Worm (Caenorhabditis elegans) whole organism, L3 larva: ENCODE results near the gene piit-1.

Experiments used
- R02D3.7 ChIP-seq: fragments of 150-350 bp; optimal IDR thresholded peaks from 2 replicates; lab custom pipeline; 2014; ENCODE audit warnings: missing biosample characterization, missing genetic modification characterization
- ZK546.5 ChIP-seq: sonication (generic microtip); optimal IDR thresholded peaks from 2 replicates; lab custom pipeline; 2017; ENCODE audit warnings: missing biosample characterization, missing genetic modification characterization
- aly-2 ChIP-seq: fragments of 150-350 bp; optimal IDR thresholded peaks from 2 replicates; lab custom pipeline; 2014; ENCODE audit warnings: missing biosample characterization, missing genetic modification characterization
- ama-1 ChIP-seq: fragments of 150-350 bp; optimal IDR thresholded peaks from 2 replicates; lab custom pipeline; 2018
- ceh-16 ChIP-seq: sonication (generic microtip); optimal IDR thresholded peaks from 2 replicates; lab custom pipeline; 2017; ENCODE audit warnings: missing biosample characterization, missing genetic modification characterization
- ceh-28 ChIP-seq: fragments of 150-350 bp; optimal IDR thresholded peaks from 2 replicates; lab custom pipeline; 2014; ENCODE audit warnings: missing biosample characterization, missing genetic modification reagents, missing genetic modification characterization
- ceh-82 ChIP-seq: fragments of 150-350 bp; optimal IDR thresholded peaks from 2 replicates; lab custom pipeline; 2014; ENCODE audit warnings: missing biosample characterization, missing genetic modification characterization
- ceh-9 ChIP-seq: sonication (generic microtip); optimal IDR thresholded peaks from 2 replicates; lab custom pipeline; 2018; ENCODE audit warnings: missing biosample characterization, missing genetic modification characterization
- daf-12 ChIP-seq: fragments of 150-350 bp; optimal IDR thresholded peaks from 2 replicates; lab custom pipeline; 2014; ENCODE audit warnings: missing biosample characterization, missing genetic modification reagents, missing genetic modification characterization
- egl-27 ChIP-seq: sonication (generic microtip); optimal IDR thresholded peaks from 4 replicates; lab custom pipeline; 2017; ENCODE audit warnings: missing biosample characterization, missing genetic modification reagents, missing genetic modification characterization
- egl-5 ChIP-seq: fragments of 150-350 bp; optimal IDR thresholded peaks from 2 replicates; lab custom pipeline; 2017; ENCODE audit warnings: missing biosample characterization, missing genetic modification reagents, missing genetic modification characterization, inconsistent platforms
- elt-1 ChIP-seq: fragments of 150-350 bp; optimal IDR thresholded peaks from 2 replicates; lab custom pipeline; 2014; ENCODE audit warnings: missing biosample characterization, missing genetic modification characterization
- elt-2 ChIP-seq: sonication (generic microtip); optimal IDR thresholded peaks from 2 replicates; lab custom pipeline; 2016; ENCODE audit warnings: missing genetic modification reagents, mild to moderate bottlenecking, missing genetic modification characterization, missing compliant biosample characterization
- elt-3 ChIP-seq, 3 experiments: fragments of 150-350 bp in 1 of 3; sonication (generic microtip) in 2 of 3; optimal IDR thresholded peaks; 2 replicates in 2 of 3; 4 replicates in 1 of 3; lab custom pipeline; 2014 to 2017; ENCODE audit warnings: missing biosample characterization in 3 of 3, missing genetic modification characterization in 3 of 3
- eor-1 ChIP-seq, 2 experiments: fragments of 150-350 bp; optimal IDR thresholded peaks; 2 replicates each; lab custom pipeline; 2014 to 2018; ENCODE audit warnings: missing biosample characterization in 2 of 2, missing genetic modification characterization in 2 of 2
- fkh-10 ChIP-seq: sonication (generic microtip); optimal IDR thresholded peaks from 2 replicates; lab custom pipeline; 2017; ENCODE audit warnings: missing biosample characterization, missing genetic modification reagents, missing genetic modification characterization
- fkh-2 ChIP-seq: fragments of 150-350 bp; optimal IDR thresholded peaks from 2 replicates; lab custom pipeline; 2014; ENCODE audit warnings: missing biosample characterization, missing genetic modification reagents, missing genetic modification characterization
- fos-1 ChIP-seq: fragments of 150-350 bp; optimal IDR thresholded peaks from 2 replicates; lab custom pipeline; 2014; ENCODE audit warnings: missing biosample characterization, missing genetic modification characterization
- hmg-11 ChIP-seq: sonication (generic microtip); optimal IDR thresholded peaks from 2 replicates; lab custom pipeline; 2016; ENCODE audit warnings: missing genetic modification characterization, missing compliant biosample characterization
- jun-1 ChIP-seq: fragments of 150-350 bp; optimal IDR thresholded peaks from 2 replicates; lab custom pipeline; 2014; ENCODE audit warnings: missing biosample characterization, missing genetic modification reagents, missing genetic modification characterization
- lin-15B ChIP-seq: fragments of 150-350 bp; optimal IDR thresholded peaks from 2 replicates; lab custom pipeline; 2014; ENCODE audit warnings: missing biosample characterization, missing genetic modification characterization
- lin-39 ChIP-seq: fragments of 150-350 bp; optimal IDR thresholded peaks from 2 replicates; lab custom pipeline; 2018; ENCODE audit warnings: missing biosample characterization, missing genetic modification reagents, missing genetic modification characterization
- lsy-12 ChIP-seq: sonication (generic microtip); optimal IDR thresholded peaks from 2 replicates; lab custom pipeline; 2016; ENCODE audit warnings: mild to moderate bottlenecking, missing genetic modification characterization, missing compliant biosample characterization
- mdl-1 ChIP-seq: fragments of 150-350 bp; optimal IDR thresholded peaks from 2 replicates; lab custom pipeline; 2014; ENCODE audit warnings: missing biosample characterization, missing genetic modification characterization
- mml-1 ChIP-seq: fragments of 150-350 bp; sonication (generic microtip); optimal IDR thresholded peaks from 3 replicates; lab custom pipeline; 2014; ENCODE audit warnings: missing biosample characterization, missing genetic modification characterization
- nfya-1 ChIP-seq: sonication (generic microtip); optimal IDR thresholded peaks from 2 replicates; lab custom pipeline; 2017; ENCODE audit warnings: missing genetic modification characterization, mild to moderate bottlenecking, missing compliant biosample characterization, antibody characterized with exemption, moderate library complexity; ENCODE audit not compliant: insufficient read depth
- nhr-11 ChIP-seq: fragments of 150-350 bp; optimal IDR thresholded peaks from 2 replicates; lab custom pipeline; 2014; ENCODE audit warnings: missing biosample characterization, missing genetic modification characterization
- nhr-12 ChIP-seq: fragments of 150-350 bp; optimal IDR thresholded peaks from 2 replicates; lab custom pipeline; 2014; ENCODE audit warnings: missing biosample characterization, missing genetic modification characterization
- nhr-23 ChIP-seq: fragments of 150-350 bp; optimal IDR thresholded peaks from 2 replicates; lab custom pipeline; 2014; ENCODE audit warnings: missing biosample characterization, missing genetic modification reagents, missing genetic modification characterization
- nhr-237 ChIP-seq: fragments of 150-350 bp; optimal IDR thresholded peaks from 2 replicates; lab custom pipeline; 2014; ENCODE audit warnings: missing biosample characterization, missing genetic modification characterization
- nhr-25 ChIP-seq: sonication (generic microtip); optimal IDR thresholded peaks from 2 replicates; lab custom pipeline; 2017; ENCODE audit warnings: missing biosample characterization, missing genetic modification characterization
- nhr-28 ChIP-seq: fragments of 150-350 bp; optimal IDR thresholded peaks from 2 replicates; lab custom pipeline; 2014; ENCODE audit warnings: missing biosample characterization, missing genetic modification characterization
- nhr-43 ChIP-seq: sonication (generic microtip); optimal IDR thresholded peaks from 2 replicates; lab custom pipeline; 2016; ENCODE audit warnings: mild to moderate bottlenecking, missing genetic modification characterization, missing compliant biosample characterization; ENCODE audit not compliant: poor library complexity, severe bottlenecking
- nhr-67 ChIP-seq: fragments of 150-350 bp; optimal IDR thresholded peaks from 2 replicates; lab custom pipeline; 2014; ENCODE audit warnings: missing biosample characterization, missing genetic modification characterization
- nhr-76 ChIP-seq: fragments of 150-350 bp; sonication (generic microtip); optimal IDR thresholded peaks from 5 replicates; lab custom pipeline; 2014; ENCODE audit warnings: missing biosample characterization, missing genetic modification characterization
- nhr-77 ChIP-seq: fragments of 150-350 bp; optimal IDR thresholded peaks from 2 replicates; lab custom pipeline; 2014; ENCODE audit warnings: missing biosample characterization, missing genetic modification characterization
- pha-4 ChIP-seq: fragments of 150-350 bp; optimal IDR thresholded peaks from 2 replicates; lab custom pipeline; 2014; ENCODE audit warnings: missing biosample characterization, missing genetic modification reagents, missing genetic modification characterization
- pqm-1 ChIP-seq: fragments of 150-350 bp; optimal IDR thresholded peaks from 2 replicates; lab custom pipeline; 2017; ENCODE audit warnings: missing biosample characterization, missing genetic modification characterization, inconsistent platforms
- sea-2 ChIP-seq: fragments of 150-350 bp; sonication (generic microtip); optimal IDR thresholded peaks from 4 replicates; lab custom pipeline; 2014; ENCODE audit warnings: missing biosample characterization, missing genetic modification reagents, missing genetic modification characterization
- skn-1 ChIP-seq: fragments of 150-350 bp; optimal IDR thresholded peaks from 2 replicates; lab custom pipeline; 2014; ENCODE audit warnings: missing biosample characterization, missing genetic modification characterization
- snpc-4 ChIP-seq: fragments of 150-350 bp; optimal IDR thresholded peaks from 2 replicates; lab custom pipeline; 2014; ENCODE audit warnings: missing biosample characterization, missing genetic modification characterization
- tbx-2 ChIP-seq: sonication (generic microtip); optimal IDR thresholded peaks from 2 replicates; lab custom pipeline; 2016; ENCODE audit warnings: mild to moderate bottlenecking, missing genetic modification characterization, missing compliant biosample characterization
- unc-39 ChIP-seq: sonication (generic microtip); optimal IDR thresholded peaks from 4 replicates; lab custom pipeline; 2017; ENCODE audit warnings: missing biosample characterization, missing genetic modification characterization
- unc-62 ChIP-seq: fragments of 150-350 bp; sonication (generic microtip); optimal IDR thresholded peaks from 4 replicates; lab custom pipeline; 2014; ENCODE audit warnings: missing biosample characterization, missing genetic modification reagents, missing genetic modification characterization
- zag-1 ChIP-seq: fragments of 150-350 bp; optimal IDR thresholded peaks from 2 replicates; lab custom pipeline; 2014; ENCODE audit warnings: missing biosample characterization, missing genetic modification characterization
- ztf-11 ChIP-seq: fragments of 150-350 bp; optimal IDR thresholded peaks from 2 replicates; lab custom pipeline; 2014; ENCODE audit warnings: missing biosample characterization, missing genetic modification characterization
- ztf-4 ChIP-seq: fragments of 150-350 bp; optimal IDR thresholded peaks from 2 replicates; lab custom pipeline; 2014; ENCODE audit warnings: missing biosample characterization, missing genetic modification characterization

The piit-1 gene

ce11 chrV:11572803-11573490, 37.0 kb downstream of the piit-1 start, which contains the start of the genes H12C20.7 and nhr-68:
Gene H12C20.7 (minus strand): TSS chrV:11572990.
Gene nhr-68 (plus strand): TSS chrV:11573440.
- TF ChIP-seq nhr-76 (tag; lab: Kevin White, UChicago): peak; percentile 9
- no peak for TF ChIP-seq snpc-4
- TF ChIP-seq daf-12: no peak
- peak; percentile 65 for TF ChIP-seq nfya-1 (tag; lab: Kevin White, UChicago)
- no peak for TF ChIP-seq aly-2 (tag; lab: Kevin White, UChicago)
- TF ChIP-seq elt-3 (tag; optimal IDR thresholded peaks at IDR 0.05; lab: Kevin White, UChicago): peak in 2 of 3 experiments; percentile 75 to 77
- TF ChIP-seq fos-1: peak; percentile 60
- peak; percentile 77 for TF ChIP-seq skn-1 (tag; lab: Kevin White, UChicago)
- TF ChIP-seq lin-39 (tag; lab: Kevin White, UChicago): no peak
- peak; percentile 50 for TF ChIP-seq elt-1 (tag; lab: Kevin White, UChicago)
- TF ChIP-seq ztf-4 (tag; lab: Kevin White, UChicago): peak; percentile 52
- no peak for TF ChIP-seq mml-1
- no peak for TF ChIP-seq unc-39 (tag; lab: Kevin White, UChicago)
- TF ChIP-seq pqm-1 (tag; lab: Kevin White, UChicago): peak; percentile 99
- TF ChIP-seq nhr-43 (tag; lab: Kevin White, UChicago): peak; percentile 99
- no peak for TF ChIP-seq nhr-67
- peak; percentile 50 for TF ChIP-seq R02D3.7
- no peak for TF ChIP-seq ama-1 (lab: Kevin White, UChicago)
- no peak for TF ChIP-seq nhr-12
- TF ChIP-seq fkh-2 (tag; lab: Kevin White, UChicago): no peak
- no peak for TF ChIP-seq ceh-9
- TF ChIP-seq tbx-2: peak; percentile 87
- peak; percentile 23 for TF ChIP-seq lin-15B (tag; lab: Kevin White, UChicago)
- TF ChIP-seq egl-5 (tag; lab: Kevin White, UChicago): no peak
- no peak for TF ChIP-seq fkh-10
- TF ChIP-seq nhr-11: no peak
- peak; percentile 91 for TF ChIP-seq jun-1 (tag; lab: Kevin White, UChicago)
- peak; percentile 52 for TF ChIP-seq ceh-28 (tag; lab: Kevin White, UChicago)
- TF ChIP-seq lsy-12 (tag; lab: Kevin White, UChicago): peak; percentile 95
- peak; percentile 48 for TF ChIP-seq nhr-28 (tag; lab: Kevin White, UChicago)
- TF ChIP-seq ceh-82 (tag; lab: Kevin White, UChicago): no peak
- peak; percentile 93 for TF ChIP-seq nhr-23 (tag; lab: Kevin White, UChicago)
- TF ChIP-seq nhr-237 (tag; lab: Kevin White, UChicago): no peak
- TF ChIP-seq unc-62 (GFP tag; lab: Kevin White, UChicago): peak; percentile 22
- peak; percentile 94 for TF ChIP-seq nhr-25
- no peak for TF ChIP-seq sea-2 (GFP tag; lab: Kevin White, UChicago)
- TF ChIP-seq ceh-16 (tag; lab: Kevin White, UChicago): no peak
- peak; percentile 95 for TF ChIP-seq pha-4 (tag; lab: Kevin White, UChicago)
- TF ChIP-seq zag-1: no peak
- peak; percentile 76 for TF ChIP-seq mdl-1
- no peak for TF ChIP-seq ZK546.5 (tag; lab: Kevin White, UChicago)
- TF ChIP-seq nhr-77 (tag; lab: Kevin White, UChicago): peak; percentile 31
- TF ChIP-seq ztf-11 (tag; lab: Kevin White, UChicago): no peak
- no peak for TF ChIP-seq hmg-11 (tag; lab: Kevin White, UChicago)
- no peak for TF ChIP-seq eor-1 (tag; optimal IDR thresholded peaks at IDR 0.05; lab: Kevin White, UChicago)
- peak; percentile 72 for TF ChIP-seq egl-27 (tag; lab: Kevin White, UChicago)
- TF ChIP-seq elt-2: peak; percentile 99
- TF ChIP-seq, all 47 proteins: peak for 24
